Worm (Caenorhabditis elegans) whole organism, early embryonic: ENCODE measurements around the gene pho-10.

ENCODE experiments used
- B0310.2 ChIP-seq: sonication (generic microtip); optimal IDR thresholded peaks from 2 replicates; lab custom pipeline; 2016; ENCODE audit warnings: mild to moderate bottlenecking, missing genetic modification characterization, missing compliant biosample characterization
- F13C5.2 ChIP-seq: sonication (generic microtip); optimal IDR thresholded peaks from 2 replicates; lab custom pipeline; 2017; ENCODE audit warnings: mild to moderate bottlenecking, missing genetic modification characterization, inconsistent platforms, missing compliant biosample characterization
- aly-1 ChIP-seq: sonication (generic microtip); optimal IDR thresholded peaks from 2 replicates; lab custom pipeline; 2016; ENCODE audit warnings: missing genetic modification characterization, missing compliant biosample characterization
- ama-1 ChIP-seq: fragments of 150-350 bp; optimal IDR thresholded peaks from 2 replicates; lab custom pipeline; 2014
- ceh-13 ChIP-seq: fragments of 200-800 bp; sonication (Bioruptor generic); optimal IDR thresholded peaks from 2 replicates; lab custom pipeline; 2018; ENCODE audit warnings: mild to moderate bottlenecking, missing genetic modification characterization, missing compliant biosample characterization
- ceh-36 ChIP-seq: sonication (generic microtip); optimal IDR thresholded peaks from 2 replicates; lab custom pipeline; 2016; ENCODE audit warnings: missing genetic modification characterization, inconsistent platforms, missing compliant biosample characterization
- ets-7 ChIP-seq: sonication (generic microtip); optimal IDR thresholded peaks from 2 replicates; lab custom pipeline; 2016; ENCODE audit warnings: missing genotype, missing genetic modification characterization, missing compliant biosample characterization
- flt-1 ChIP-seq: fragments of 200-800 bp; sonication (Bioruptor generic); IDR thresholded peaks from 2 replicates; pipeline ENCODE4 v1.3.6; 2022; ENCODE audit warnings: missing genetic modification characterization, missing compliant biosample characterization
- hmbx-1 ChIP-seq: sonication (generic microtip); optimal IDR thresholded peaks from 2 replicates; lab custom pipeline; 2016; ENCODE audit warnings: mild to moderate bottlenecking, missing genetic modification characterization, missing compliant biosample characterization
- hmg-4 ChIP-seq: fragments of 200-800 bp; sonication (Bioruptor generic); optimal IDR thresholded peaks from 2 replicates; lab custom pipeline; 2018; ENCODE audit warnings: mild to moderate bottlenecking, missing genetic modification characterization, missing compliant biosample characterization
- hnd-1 ChIP-seq: sonication (generic microtip); optimal IDR thresholded peaks from 2 replicates; lab custom pipeline; 2016; ENCODE audit warnings: missing genetic modification characterization, missing compliant biosample characterization
- pes-1 ChIP-seq: fragments of 200-800 bp; sonication (Bioruptor generic); IDR thresholded peaks from 2 replicates; pipeline ENCODE4 v1.3.6; 2022; ENCODE audit warnings: missing genetic modification reagents, missing genetic modification characterization, missing compliant biosample characterization
- scrt-1 ChIP-seq: fragments of 200-800 bp; sonication (Bioruptor generic); IDR thresholded peaks from 2 replicates; pipeline ENCODE4 v1.3.6; 2022; ENCODE audit warnings: missing genetic modification characterization, missing compliant biosample characterization
- sea-1 ChIP-seq: fragments of 200-800 bp; sonication (Bioruptor generic); conservative IDR thresholded peaks from 2 replicates; pipeline ENCODE4 v1.3.6; 2022; ENCODE audit warnings: missing genetic modification characterization, missing compliant biosample characterization
- tbx-11 ChIP-seq: fragments of 200-800 bp; sonication (Bioruptor generic); IDR thresholded peaks from 2 replicates; pipeline ENCODE4 v1.3.6; 2022; ENCODE audit warnings: missing genetic modification characterization, missing compliant biosample characterization
- tbx-37 ChIP-seq: fragments of 200-800 bp; sonication (Bioruptor generic); conservative IDR thresholded peaks from 2 replicates; pipeline ENCODE4 v1.3.6; 2022; ENCODE audit warnings: missing genetic modification reagents, missing genetic modification characterization, missing compliant biosample characterization
- tra-4 ChIP-seq: sonication (generic microtip); optimal IDR thresholded peaks from 2 replicates; lab custom pipeline; 2017; ENCODE audit warnings: missing genetic modification characterization, missing compliant biosample characterization

The pho-10 gene

DNA sequence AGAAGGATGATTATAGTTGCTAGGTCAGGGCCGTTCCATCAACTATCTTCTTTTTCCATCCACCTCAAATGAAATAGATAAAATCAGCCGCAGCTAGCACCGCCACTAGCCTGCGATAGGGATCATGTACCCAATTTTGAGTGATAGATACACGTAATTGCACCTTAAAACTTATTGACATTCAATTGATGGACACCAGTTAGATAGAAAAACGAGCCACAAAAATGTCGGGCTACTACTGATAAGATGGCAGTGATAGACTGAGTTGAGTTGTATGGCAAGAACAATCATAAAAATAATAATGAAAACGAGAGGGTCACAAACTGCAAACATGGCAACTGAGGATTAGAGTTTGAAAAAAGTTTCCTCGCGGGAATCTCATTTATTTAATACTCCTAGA is 28.5 kb downstream of the pho-10 start:
- no peak for TF ChIP-seq hnd-1 (tag; lab: Kevin White, UChicago)
- no peak for TF ChIP-seq scrt-1
- TF ChIP-seq tbx-11 (GFP tag; lab: Robert Waterston, UW), result no peak
- TF ChIP-seq B0310.2 (tag; lab: Kevin White, UChicago), result no peak
- TF ChIP-seq flt-1 (GFP tag; lab: Robert Waterston, UW), result no peak
- no peak for TF ChIP-seq tra-4
- TF ChIP-seq ets-7 (tag; lab: Kevin White, UChicago), result no peak
- TF ChIP-seq ceh-13 (GFP tag; lab: Kevin White, UChicago), result no peak

DNA sequence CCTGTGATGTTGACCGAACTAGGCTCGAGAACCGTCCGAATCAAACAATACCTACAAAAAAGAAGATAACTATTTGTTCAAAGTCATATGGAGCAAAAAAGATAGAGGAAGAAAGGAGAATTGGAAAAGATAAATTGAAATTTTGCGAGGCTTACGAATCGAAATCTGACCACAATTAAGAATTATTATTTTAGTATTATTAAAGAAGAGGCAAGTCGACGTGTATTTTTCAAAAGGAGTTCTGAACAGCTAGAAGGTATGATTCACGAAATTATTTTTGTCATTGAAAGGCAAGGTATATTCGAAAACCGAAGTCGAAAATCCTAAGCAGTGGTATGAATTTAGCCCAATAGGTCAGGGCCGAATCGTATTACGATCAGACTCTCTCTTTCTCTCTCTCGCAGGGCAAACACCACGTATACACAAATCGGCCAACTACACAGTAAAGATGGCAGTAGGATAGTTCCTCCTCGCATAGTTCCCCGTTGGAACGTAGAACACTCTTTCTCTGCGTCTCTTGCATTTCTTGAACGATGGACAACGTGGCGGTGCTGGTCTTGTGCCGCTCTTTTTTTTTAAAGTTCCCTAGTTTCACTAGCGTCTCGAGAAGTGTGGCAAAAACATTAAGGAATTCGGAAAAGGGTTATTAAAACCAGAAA is 29.2 kb downstream of the pho-10 start, which contains the start of gene vgln-1:
TSS of gene vgln-1 (minus strand) at position 51 of the 659 bp plus-strand sequence.
- TF ChIP-seq hmbx-1 (tag; lab: Kevin White, UChicago) (no peak), tbx-11 (GFP tag; lab: Robert Waterston, UW) (no peak), pes-1 (GFP tag; lab: Robert Waterston, UW) (no peak; the same call in 1 of the 2 replicates), flt-1 (GFP tag; lab: Robert Waterston, UW) (no peak), aly-1 (no peak), ets-7 (tag; lab: Kevin White, UChicago) (no peak), B0310.2 (tag; lab: Kevin White, UChicago) (no peak), scrt-1 (no peak), tbx-37 (no peak), hnd-1 (tag; lab: Kevin White, UChicago) (no peak), sea-1 (GFP tag; lab: Robert Waterston, UW) (no peak), F13C5.2 (tag; lab: Kevin White, UChicago) (no peak), ama-1 (no peak), ceh-13 (GFP tag; lab: Kevin White, UChicago) (no peak), ceh-36 (tag; lab: Kevin White, UChicago) (no peak), hmg-4 (GFP tag; lab: Kevin White, UChicago) (no peak), tra-4 (no peak)

DNA sequence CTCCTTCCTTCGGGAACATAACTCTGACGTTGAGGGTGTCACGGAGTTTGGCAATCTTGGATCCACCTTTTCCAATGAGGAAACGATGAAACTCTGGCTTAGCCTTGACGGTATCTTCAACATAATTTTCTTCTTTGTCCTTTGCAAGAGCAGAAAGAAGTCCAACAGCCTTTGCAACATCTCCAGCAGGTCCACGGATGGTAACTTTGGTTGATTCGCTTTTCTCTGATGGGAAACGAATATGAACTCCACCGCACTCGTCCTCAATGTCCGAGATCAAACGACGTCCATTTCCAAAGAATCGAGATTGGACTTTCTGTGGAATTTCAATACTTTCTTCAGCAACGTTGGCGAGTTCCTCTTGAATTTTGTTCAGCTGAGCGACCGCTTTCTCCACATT is 31.8 kb downstream of the pho-10 start:
- TF ChIP-seq hmbx-1 (tag; lab: Kevin White, UChicago) (no peak), pes-1 (GFP tag; lab: Robert Waterston, UW) (no peak), flt-1 (GFP tag; lab: Robert Waterston, UW) (no peak), ceh-36 (tag; lab: Kevin White, UChicago) (no peak), ama-1 (no peak), F13C5.2 (tag; lab: Kevin White, UChicago) (no peak), ets-7 (tag; lab: Kevin White, UChicago) (no peak), tbx-11 (GFP tag; lab: Robert Waterston, UW) (no peak), tra-4 (no peak), B0310.2 (tag; lab: Kevin White, UChicago) (no peak), hmg-4 (GFP tag; lab: Kevin White, UChicago) (no peak), sea-1 (GFP tag; lab: Robert Waterston, UW) (no peak), scrt-1 (no peak), ceh-13 (GFP tag; lab: Kevin White, UChicago) (no peak), aly-1 (no peak), hnd-1 (tag; lab: Kevin White, UChicago) (no peak), tbx-37 (no peak)

DNA sequence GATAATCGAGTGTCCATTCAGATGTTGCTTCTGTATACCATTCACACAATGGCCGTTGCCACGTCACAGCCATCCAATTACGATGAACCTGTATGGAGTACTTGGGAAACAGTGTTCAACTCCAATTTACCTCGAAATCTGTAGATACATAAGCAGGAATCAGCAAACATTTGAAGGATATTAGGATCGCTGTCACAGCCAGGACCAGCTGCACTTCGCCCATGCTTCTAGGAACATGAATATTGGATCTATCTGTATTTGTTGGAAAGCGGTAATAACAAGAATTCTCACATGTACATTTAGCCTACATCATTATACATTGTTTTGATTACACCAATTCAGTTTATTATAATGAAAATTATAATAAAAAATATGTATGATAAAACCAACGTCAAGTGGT is 34.2 kb downstream of the pho-10 start, which contains the start of gene algn-8:
TSS of gene algn-8 (minus strand) at position 227 of the 400 bp plus-strand sequence.
- TF ChIP-seq F13C5.2 (tag; lab: Kevin White, UChicago) (no peak), B0310.2 (tag; lab: Kevin White, UChicago) (no peak), hmbx-1 (tag; lab: Kevin White, UChicago) (no peak), flt-1 (GFP tag; lab: Robert Waterston, UW) (no peak), aly-1 (no peak), pes-1 (GFP tag; lab: Robert Waterston, UW) (no peak), hnd-1 (tag; lab: Kevin White, UChicago) (no peak)

DNA sequence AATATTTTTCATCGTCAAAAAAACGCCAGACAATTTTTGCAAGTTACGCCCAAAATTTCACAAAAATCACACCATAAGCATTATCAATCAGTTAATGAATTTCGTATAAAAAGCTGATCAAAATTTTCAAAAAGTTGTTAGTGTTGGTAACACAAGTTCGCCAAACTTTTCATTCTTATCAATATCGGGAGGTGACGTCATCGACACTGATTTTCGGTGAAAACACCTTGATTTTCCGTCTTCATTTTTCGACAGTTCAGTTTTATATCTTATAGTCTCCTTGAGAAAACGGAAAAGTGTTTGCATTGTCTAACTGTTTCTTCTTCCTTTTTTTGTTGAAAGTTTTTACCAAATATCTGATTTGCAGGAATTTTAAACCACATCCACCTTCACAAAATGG is 39.5 kb downstream of the pho-10 start, which contains the start of gene C08H9.15:
TSS of gene C08H9.15 (plus strand) at position 368 of the 400 bp plus-strand sequence.
- no peak for TF ChIP-seq aly-1
- no peak for TF ChIP-seq hmg-4 (GFP tag; lab: Kevin White, UChicago)
- TF ChIP-seq B0310.2 (tag; lab: Kevin White, UChicago), result no peak
- TF ChIP-seq sea-1 (GFP tag; lab: Robert Waterston, UW), result no peak
- TF ChIP-seq tbx-37, result no peak
- TF ChIP-seq F13C5.2 (tag; lab: Kevin White, UChicago), result no peak

DNA sequence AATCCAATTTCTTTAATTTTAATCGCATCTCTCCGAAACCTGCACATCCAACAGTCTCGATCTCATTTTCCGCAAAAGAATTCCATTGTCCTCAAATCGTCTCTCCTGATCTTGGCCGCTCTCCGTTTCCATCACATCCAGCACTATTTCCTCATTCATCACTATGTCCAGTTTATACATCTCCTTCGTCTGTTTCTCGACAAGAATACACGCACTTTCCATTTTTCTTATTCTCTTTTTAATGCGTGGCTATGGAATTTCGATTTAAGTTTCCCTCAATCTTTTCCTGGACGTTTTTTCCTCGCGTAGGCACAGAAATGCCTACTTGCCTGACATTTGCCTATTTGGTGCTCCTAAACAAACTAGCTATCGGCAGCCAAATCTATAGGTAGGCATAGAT is 40.6 kb downstream of the pho-10 start:
- TF ChIP-seq F13C5.2 (tag; lab: Kevin White, UChicago), result no peak
- TF ChIP-seq ets-7 (tag; lab: Kevin White, UChicago), result no peak
- no peak for TF ChIP-seq pes-1 (GFP tag; lab: Robert Waterston, UW)
- TF ChIP-seq hnd-1 (tag; lab: Kevin White, UChicago), result no peak
- TF ChIP-seq tbx-37, result no peak
- TF ChIP-seq B0310.2 (tag; lab: Kevin White, UChicago), result no peak
- TF ChIP-seq scrt-1, result no peak
- TF ChIP-seq sea-1 (GFP tag; lab: Robert Waterston, UW), result no peak
- TF ChIP-seq aly-1, result no peak
- TF ChIP-seq flt-1 (GFP tag; lab: Robert Waterston, UW), result no peak
- TF ChIP-seq ceh-36 (tag; lab: Kevin White, UChicago), result no peak
- TF ChIP-seq ama-1, result no peak
- TF ChIP-seq tbx-11 (GFP tag; lab: Robert Waterston, UW), result no peak
- TF ChIP-seq hmg-4 (GFP tag; lab: Kevin White, UChicago), result no peak
- TF ChIP-seq ceh-13 (GFP tag; lab: Kevin White, UChicago), result no peak
